Worm (Caenorhabditis elegans) whole organism, late embryonic: ENCODE data around the gene col-131.

Source experiments
- C08G9.2 ChIP-seq: sonication (generic microtip); optimal IDR thresholded peaks from 2 replicates; lab custom pipeline; 2016; ENCODE audit warnings: mild to moderate bottlenecking, missing genetic modification characterization, moderate library complexity, missing compliant biosample characterization
- F13H6.1 ChIP-seq: sonication (generic microtip); optimal IDR thresholded peaks from 2 replicates; lab custom pipeline; 2016; ENCODE audit warnings: missing genetic modification characterization, missing compliant biosample characterization
- K02D7.2 ChIP-seq: sonication (generic microtip); optimal IDR thresholded peaks from 2 replicates; lab custom pipeline; 2017; ENCODE audit warnings: mild to moderate bottlenecking, missing genetic modification characterization, missing compliant biosample characterization
- K09A11.1 ChIP-seq: sonication (generic microtip); optimal IDR thresholded peaks from 2 replicates; lab custom pipeline; 2017; ENCODE audit warnings: antibody characterized with exemption, mild to moderate bottlenecking, missing genetic modification characterization, missing compliant biosample characterization; ENCODE audit not compliant: insufficient read depth
- T23F11.4 ChIP-seq: fragments of 200-800 bp; sonication (Bioruptor generic); optimal IDR thresholded peaks from 2 replicates; lab custom pipeline; 2018; ENCODE audit warnings: mild to moderate bottlenecking, missing genetic modification characterization, missing compliant biosample characterization
- Y22D7AL.16 ChIP-seq: sonication (generic microtip); optimal IDR thresholded peaks from 2 replicates; lab custom pipeline; 2016; ENCODE audit warnings: missing genetic modification characterization, missing compliant biosample characterization
- ahr-1 ChIP-seq: sonication (generic microtip); optimal IDR thresholded peaks from 2 replicates; lab custom pipeline; 2016; ENCODE audit warnings: missing genetic modification characterization, missing compliant biosample characterization
- ama-1 ChIP-seq: fragments of 150-350 bp; optimal IDR thresholded peaks from 2 replicates; lab custom pipeline; 2014
- ceh-14 ChIP-seq: sonication (generic microtip); optimal IDR thresholded peaks from 2 replicates; lab custom pipeline; 2016; ENCODE audit warnings: missing genotype, missing genetic modification characterization, missing compliant biosample characterization
- ceh-18 ChIP-seq: sonication (generic microtip); optimal IDR thresholded peaks from 2 replicates; lab custom pipeline; 2016; ENCODE audit warnings: missing genetic modification characterization, missing compliant biosample characterization
- ceh-19 ChIP-seq: fragments of 200-800 bp; sonication (Bioruptor generic); optimal IDR thresholded peaks from 2 replicates; lab custom pipeline; 2018; ENCODE audit warnings: mild to moderate bottlenecking, missing genetic modification characterization, missing compliant biosample characterization
- ceh-2 ChIP-seq: sonication (generic microtip); optimal IDR thresholded peaks from 2 replicates; lab custom pipeline; 2016; ENCODE audit warnings: missing genotype, missing genetic modification characterization, missing compliant biosample characterization
- ceh-31 ChIP-seq: sonication (generic microtip); optimal IDR thresholded peaks from 2 replicates; lab custom pipeline; 2016; ENCODE audit warnings: missing genetic modification characterization, missing compliant biosample characterization
- ceh-48 ChIP-seq: sonication (generic microtip); optimal IDR thresholded peaks from 2 replicates; lab custom pipeline; 2016; ENCODE audit warnings: missing genetic modification characterization, inconsistent platforms, missing compliant biosample characterization
- che-1 ChIP-seq: sonication (generic microtip); optimal IDR thresholded peaks from 2 replicates; lab custom pipeline; 2016; ENCODE audit warnings: mild to moderate bottlenecking, missing genetic modification characterization, missing compliant biosample characterization
- dmd-4 ChIP-seq: sonication (generic microtip); optimal IDR thresholded peaks from 2 replicates; lab custom pipeline; 2016; ENCODE audit warnings: borderline replicate concordance, missing genetic modification characterization, missing compliant biosample characterization
- elt-4 ChIP-seq: sonication (generic microtip); optimal IDR thresholded peaks from 2 replicates; lab custom pipeline; 2016; ENCODE audit warnings: missing genetic modification characterization, missing compliant biosample characterization
- fax-1 ChIP-seq: sonication (generic microtip); optimal IDR thresholded peaks from 2 replicates; lab custom pipeline; 2016; ENCODE audit warnings: missing genotype, missing genetic modification characterization, missing compliant biosample characterization
- fkh-10 ChIP-seq: fragments of 150-350 bp; optimal IDR thresholded peaks from 2 replicates; lab custom pipeline; 2014; ENCODE audit warnings: missing biosample characterization, missing genetic modification reagents, missing genetic modification characterization
- fkh-6 ChIP-seq: sonication (generic microtip); optimal IDR thresholded peaks from 2 replicates; lab custom pipeline; 2016; ENCODE audit warnings: missing genetic modification characterization, missing compliant biosample characterization
- hlh-15 ChIP-seq: sonication (generic microtip); optimal IDR thresholded peaks from 2 replicates; lab custom pipeline; 2016; ENCODE audit warnings: missing genetic modification characterization, missing compliant biosample characterization
- hlh-6 ChIP-seq: sonication (generic microtip); optimal IDR thresholded peaks from 2 replicates; lab custom pipeline; 2016; ENCODE audit warnings: missing genotype, missing genetic modification characterization, missing compliant biosample characterization
- madf-2 ChIP-seq: sonication (generic microtip); optimal IDR thresholded peaks from 2 replicates; lab custom pipeline; 2017; ENCODE audit warnings: missing genetic modification characterization, missing compliant biosample characterization
- mec-3 ChIP-seq: sonication (generic microtip); optimal IDR thresholded peaks from 2 replicates; lab custom pipeline; 2016; ENCODE audit warnings: borderline replicate concordance, missing genetic modification characterization, missing compliant biosample characterization
- nfya-1 ChIP-seq: sonication (generic microtip); optimal IDR thresholded peaks from 2 replicates; lab custom pipeline; 2017; ENCODE audit warnings: missing genetic modification characterization, mild to moderate bottlenecking, missing compliant biosample characterization, antibody characterized with exemption, moderate library complexity
- nhr-11 ChIP-seq: fragments of 150-350 bp; optimal IDR thresholded peaks from 2 replicates; lab custom pipeline; 2014; ENCODE audit warnings: missing biosample characterization, missing genetic modification characterization
- nhr-232 ChIP-seq: sonication (generic microtip); optimal IDR thresholded peaks from 2 replicates; lab custom pipeline; 2016; ENCODE audit warnings: missing genetic modification characterization, missing compliant biosample characterization
- odd-2 ChIP-seq: sonication (generic microtip); optimal IDR thresholded peaks from 2 replicates; lab custom pipeline; 2017; ENCODE audit warnings: antibody characterized with exemption, mild to moderate bottlenecking, missing genetic modification characterization, missing compliant biosample characterization
- pag-3 ChIP-seq: sonication (generic microtip); optimal IDR thresholded peaks from 2 replicates; lab custom pipeline; 2016; ENCODE audit warnings: missing compliant biosample characterization, missing genetic modification characterization, borderline replicate concordance
- pqm-1 ChIP-seq: sonication (generic microtip); optimal IDR thresholded peaks from 2 replicates; lab custom pipeline; 2016; ENCODE audit warnings: missing genetic modification characterization, missing compliant biosample characterization
- rnt-1 ChIP-seq: sonication (generic microtip); optimal IDR thresholded peaks from 2 replicates; lab custom pipeline; 2016; ENCODE audit warnings: missing genetic modification characterization, missing compliant biosample characterization
- sdc-2 ChIP-seq: sonication (generic microtip); optimal IDR thresholded peaks from 2 replicates; lab custom pipeline; 2016; ENCODE audit warnings: missing genotype, missing genetic modification characterization, missing compliant biosample characterization
- tbx-7 ChIP-seq: sonication (generic microtip); optimal IDR thresholded peaks from 2 replicates; lab custom pipeline; 2016; ENCODE audit warnings: missing genotype, missing genetic modification characterization, missing compliant biosample characterization
- ttx-3 ChIP-seq: sonication (generic microtip); optimal IDR thresholded peaks from 2 replicates; lab custom pipeline; 2016; ENCODE audit warnings: missing genetic modification reagents, missing genetic modification characterization, missing compliant biosample characterization
- unc-42 ChIP-seq: sonication (generic microtip); optimal IDR thresholded peaks from 2 replicates; lab custom pipeline; 2016; ENCODE audit warnings: missing genotype, missing genetic modification characterization, missing compliant biosample characterization
- unc-55 ChIP-seq: sonication (generic microtip); optimal IDR thresholded peaks from 2 replicates; lab custom pipeline; 2017; ENCODE audit warnings: missing biosample characterization, missing genetic modification reagents, missing genetic modification characterization
- unc-86 ChIP-seq: sonication (generic microtip); optimal IDR thresholded peaks from 2 replicates; lab custom pipeline; 2016; ENCODE audit warnings: missing genetic modification characterization, missing compliant biosample characterization
- ztf-16 ChIP-seq: sonication (generic microtip); optimal IDR thresholded peaks from 2 replicates; lab custom pipeline; 2017; ENCODE audit warnings: missing genetic modification characterization, missing compliant biosample characterization

col-131 gene

DNA sequence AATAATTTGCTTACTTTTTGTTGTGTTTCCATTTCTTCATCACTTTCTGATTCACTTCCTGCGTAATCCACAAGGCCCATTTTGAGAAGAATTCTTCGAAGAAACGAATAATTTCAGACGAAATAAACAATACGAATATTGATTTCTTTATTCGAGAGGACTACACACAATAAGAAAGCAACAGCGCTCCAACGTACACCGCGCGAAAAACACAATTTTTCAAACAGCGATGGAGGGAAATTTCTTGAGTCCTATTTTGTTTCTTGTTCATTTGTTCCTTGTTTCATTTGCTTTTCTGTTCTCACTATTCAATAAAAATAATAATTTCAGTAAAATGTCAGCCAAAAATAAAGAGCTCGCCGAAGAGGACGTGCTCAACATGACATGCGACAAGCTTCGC is 26.6 kb upstream of the col-131 start, which contains the start of the genes prcc-1 and C39E9.12:
TSS of gene prcc-1 (minus strand) at position 119 of the 400 bp plus-strand sequence.
TSS of gene C39E9.12 (plus strand) at position 331 of the 400 bp plus-strand sequence.
- TF ChIP-seq hlh-6 (no peak), hlh-15 (tag; lab: Kevin White, UChicago) (no peak), rnt-1 (no peak), unc-86 (tag; lab: Kevin White, UChicago) (no peak), nhr-232 (tag; lab: Kevin White, UChicago) (no peak), fax-1 (tag; lab: Kevin White, UChicago) (peak; percentile 22), madf-2 (tag; lab: Kevin White, UChicago) (no peak), nfya-1 (peak; percentile 61), elt-4 (tag; lab: Kevin White, UChicago) (no peak), ztf-16 (no peak), fkh-10 (GFP tag; lab: Kevin White, UChicago) (no peak), unc-55 (GFP tag; lab: Kevin White, UChicago) (no peak), K02D7.2 (tag; lab: Kevin White, UChicago) (no peak), ceh-31 (tag; lab: Kevin White, UChicago) (peak; percentile 33), unc-42 (tag; lab: Kevin White, UChicago) (peak; percentile 43), ceh-18 (tag; lab: Kevin White, UChicago) (peak; percentile 1), T23F11.4 (GFP tag; lab: Kevin White, UChicago) (no peak), pqm-1 (no peak), fkh-6 (tag; lab: Kevin White, UChicago) (no peak), ceh-48 (tag; lab: Kevin White, UChicago) (peak; percentile 65), ama-1 (lab: Kevin White, UChicago) (no peak), K09A11.1 (tag; lab: Kevin White, UChicago) (no peak), mec-3 (no peak)

DNA sequence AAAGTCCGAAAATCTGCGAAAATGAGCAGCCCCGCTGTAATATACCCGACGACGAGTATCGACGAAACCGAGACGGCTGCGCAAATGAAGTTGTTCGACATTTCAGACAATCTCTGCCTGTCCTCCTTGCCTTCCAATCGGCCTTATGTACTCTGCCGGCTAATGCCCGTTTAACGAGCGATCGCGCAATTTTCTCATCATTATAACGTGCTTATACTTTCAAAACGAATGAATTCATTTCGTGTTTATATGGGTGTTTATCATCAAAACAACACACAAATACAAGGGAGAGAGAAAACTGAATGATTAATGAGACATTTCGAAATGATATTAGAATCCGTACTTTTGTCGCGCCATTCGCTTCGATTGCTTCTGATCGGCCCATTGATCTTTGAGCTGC is 23.9 kb upstream of the col-131 start, which contains the start of gene col-132:
TSS of gene col-132 (minus strand) at position 101 of the 400 bp plus-strand sequence.
- no peak for TF ChIP-seq elt-4 (tag; lab: Kevin White, UChicago)
- TF ChIP-seq odd-2 (tag; lab: Kevin White, UChicago): no peak
- no peak for TF ChIP-seq ceh-14
- TF ChIP-seq tbx-7: no peak
- no peak for TF ChIP-seq ttx-3 (tag; lab: Kevin White, UChicago)
- no peak for TF ChIP-seq ceh-19 (GFP tag; lab: Kevin White, UChicago)
- no peak for TF ChIP-seq hlh-15 (tag; lab: Kevin White, UChicago)
- no peak for TF ChIP-seq fax-1 (tag; lab: Kevin White, UChicago)
- TF ChIP-seq ztf-16: no peak
- TF ChIP-seq fkh-10 (GFP tag; lab: Kevin White, UChicago): no peak

DNA sequence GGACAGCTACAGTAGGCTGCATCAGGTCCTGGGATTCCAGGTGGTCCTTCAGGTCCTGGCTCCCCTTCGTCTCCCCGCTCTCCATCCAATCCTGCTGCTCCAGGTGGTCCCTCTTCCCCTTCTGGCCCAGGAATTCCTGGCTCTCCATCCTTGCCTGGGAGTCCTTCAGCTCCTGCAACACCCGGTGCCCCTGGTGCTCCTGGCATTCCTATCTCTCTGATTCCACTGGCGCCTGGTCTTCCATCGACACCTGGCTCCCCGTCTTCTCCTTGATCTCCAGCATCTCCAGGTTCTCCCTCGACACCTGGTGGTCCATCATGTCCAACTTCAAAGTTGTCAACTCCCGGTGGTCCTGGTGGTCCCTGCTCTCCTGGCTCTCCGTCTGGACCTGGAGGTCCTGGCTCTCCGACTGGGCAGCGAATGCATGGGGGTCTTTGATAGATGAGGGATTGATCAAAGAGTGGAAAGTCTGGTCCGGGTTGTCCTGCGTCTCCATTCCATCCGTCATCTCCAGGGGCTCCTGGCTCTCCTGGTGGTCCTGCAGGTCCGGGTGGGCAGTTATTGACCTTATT is 22.7 kb upstream of the col-131 start:
- TF ChIP-seq ceh-2 (tag; lab: Kevin White, UChicago): no peak
- TF ChIP-seq C08G9.2: peak; percentile 35
- TF ChIP-seq hlh-6: peak; percentile 21
- no peak for TF ChIP-seq sdc-2
- TF ChIP-seq, all 69 proteins: peak for 2

DNA sequence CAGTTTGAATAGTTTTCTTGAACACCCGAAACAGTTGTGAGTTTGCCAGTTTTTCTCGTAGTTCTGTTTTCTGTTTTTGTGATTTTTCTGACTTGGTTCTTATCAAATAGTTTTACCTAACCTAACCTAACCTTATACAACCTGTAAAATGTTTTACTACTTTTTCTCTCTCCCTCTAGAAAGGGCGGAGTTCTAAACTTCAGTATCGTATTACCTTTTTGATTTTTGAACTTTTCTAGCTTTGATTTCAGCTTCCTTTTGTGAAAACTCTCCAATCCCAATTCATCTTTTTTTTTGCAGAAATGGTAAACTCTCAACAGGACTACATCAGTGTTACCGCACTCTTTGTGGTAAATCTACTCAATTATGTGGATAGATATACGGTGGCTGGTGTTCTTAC is 19.6 kb upstream of the col-131 start, which contains the start of gene spin-2:
TSS of gene spin-2 (plus strand) at position 301 of the 400 bp plus-strand sequence.
- TF ChIP-seq hlh-6 (no peak), fax-1 (tag; lab: Kevin White, UChicago) (no peak), che-1 (tag; lab: Kevin White, UChicago) (no peak), nfya-1 (no peak), ahr-1 (no peak), unc-42 (tag; lab: Kevin White, UChicago) (no peak)

DNA sequence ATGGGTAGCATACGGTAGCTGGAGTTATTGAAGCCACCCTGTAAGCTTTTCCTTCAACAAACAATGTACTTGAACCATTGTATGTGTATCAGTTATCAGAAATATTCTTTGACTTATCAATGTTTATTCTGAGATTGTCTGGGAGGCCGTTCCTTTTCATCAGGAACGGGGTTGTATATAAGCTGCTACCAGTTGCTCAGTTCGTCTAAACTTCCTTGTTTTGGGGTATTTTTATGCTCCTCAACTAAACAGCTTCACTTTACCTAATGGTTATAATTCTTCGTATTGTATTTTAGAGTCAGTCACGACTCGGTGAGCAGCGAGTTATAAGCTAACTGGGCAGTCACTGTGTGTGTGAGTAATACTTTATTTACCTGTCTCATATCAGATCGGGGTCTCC is 18.6 kb upstream of the col-131 start:
- TF ChIP-seq Y22D7AL.16 (tag; lab: Kevin White, UChicago) (no peak), F13H6.1 (tag; lab: Kevin White, UChicago) (no peak), unc-86 (tag; lab: Kevin White, UChicago) (no peak), nhr-11 (no peak), unc-42 (tag; lab: Kevin White, UChicago) (no peak), pag-3 (tag; lab: Kevin White, UChicago) (no peak), unc-55 (GFP tag; lab: Kevin White, UChicago) (no peak), tbx-7 (no peak), dmd-4 (tag; lab: Kevin White, UChicago) (no peak), fkh-10 (GFP tag; lab: Kevin White, UChicago) (no peak)
